Fruit fly (Drosophila melanogaster) whole organism: ENCODE results near the gene CG45071.

Experiments
- EcR ChIP-seq, 2 experiments: fragments of >200 bp; optimal IDR thresholded peaks; 2 replicates each; lab custom pipeline; 2017; ENCODE audit warnings: missing biosample characterization in 2 of 2, missing genetic modification characterization in 2 of 2, missing genetic modification reagents in 2 of 2
- pan ChIP-seq: fragments of >200 bp; optimal IDR thresholded peaks from 2 replicates; lab custom pipeline; 2017
- usp ChIP-seq: fragments of >200 bp; optimal IDR thresholded peaks from 2 replicates; lab custom pipeline; 2017; ENCODE audit warnings: missing biosample characterization, missing genetic modification characterization, mixed read lengths

DNA sequence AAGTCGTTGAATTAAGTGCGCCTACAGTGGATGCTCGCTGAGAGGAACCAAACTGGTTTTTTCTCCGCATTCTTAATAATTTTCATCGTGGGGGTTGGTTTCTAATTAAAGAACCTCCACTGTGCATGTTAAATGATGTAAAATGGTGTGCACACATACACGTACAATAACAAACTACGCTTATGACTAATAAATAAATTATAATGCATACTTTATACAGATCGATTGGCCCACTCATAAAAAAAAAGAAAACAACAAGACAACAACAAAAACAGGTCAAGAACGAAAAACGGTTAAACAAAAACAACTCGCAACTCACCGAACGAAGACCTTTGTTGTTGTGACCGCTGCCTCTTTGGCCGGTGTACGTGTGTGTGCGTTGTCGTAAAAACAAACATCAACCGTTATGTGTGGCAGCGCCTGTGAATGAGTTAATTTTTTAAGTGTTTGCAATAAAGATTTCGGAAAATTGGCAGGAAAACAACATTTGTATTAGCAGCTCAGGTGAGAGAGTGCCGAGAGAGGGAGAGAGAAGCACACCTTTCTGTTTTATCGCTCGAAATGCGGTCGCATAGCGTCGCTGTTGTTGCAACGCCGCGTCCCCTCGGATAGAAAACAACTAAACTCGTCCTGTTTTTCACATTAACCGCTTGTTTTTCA lies 11.6 kb upstream of the CG45071 start:
- TF ChIP-seq EcR (GFP tag; optimal IDR thresholded peaks at IDR 0.05; lab: Kevin White, UChicago) (no peak), usp (GFP tag; lab: Kevin White, UChicago) (no peak), pan (lab: Kevin White, UChicago) (no peak)
